Fruit fly (Drosophila melanogaster) whole organism, pupa: ENCODE results near the gene ash1.

ENCODE experiments used
- CG10348 ChIP-seq: fragments of 200-800 bp; sonication (Bioruptor generic); IDR thresholded peaks from 2 replicates; pipeline ENCODE4 v1.3.6; 2022; ENCODE audit warnings: missing biosample characterization, missing genetic modification characterization
- CG12605 ChIP-seq: fragments of 200-800 bp; sonication (Bioruptor generic); IDR thresholded peaks from 2 replicates; pipeline ENCODE4 v1.3.6; 2022; ENCODE audit warnings: missing biosample characterization, missing genetic modification characterization
- CG13204 ChIP-seq: fragments of 200-800 bp; sonication (Bioruptor generic); optimal IDR thresholded peaks from 2 replicates; lab custom pipeline; 2018; ENCODE audit warnings: missing biosample characterization, mild to moderate bottlenecking, missing genetic modification characterization, moderate library complexity
- CG14655 ChIP-seq: fragments of 200-800 bp; sonication (Bioruptor generic); optimal IDR thresholded peaks from 3 replicates; lab custom pipeline; 2017; ENCODE audit warnings: mild to moderate bottlenecking, missing biosample characterization, missing genetic modification reagents, missing genetic modification characterization
- CG15710 ChIP-seq: fragments of 200-800 bp; sonication (Bioruptor generic); optimal IDR thresholded peaks from 2 replicates; lab custom pipeline; 2018; ENCODE audit warnings: missing biosample characterization, mild to moderate bottlenecking, missing genetic modification characterization, moderate library complexity
- CG17806 ChIP-seq: fragments of 200-800 bp; sonication (Bioruptor generic); optimal IDR thresholded peaks from 2 replicates; lab custom pipeline; 2018; ENCODE audit warnings: missing biosample characterization, mild to moderate bottlenecking, missing genetic modification characterization, moderate library complexity
- CG32121 ChIP-seq: fragments of 200-800 bp; sonication (Bioruptor generic); IDR thresholded peaks from 2 replicates; pipeline ENCODE4 v1.3.6; 2022; ENCODE audit warnings: missing biosample characterization, missing genetic modification characterization
- CG34367 ChIP-seq: fragments of 200-800 bp; sonication (Bioruptor generic); optimal IDR thresholded peaks from 2 replicates; lab custom pipeline; 2018; ENCODE audit warnings: missing biosample characterization, mild to moderate bottlenecking, missing genetic modification characterization
- CG4496 ChIP-seq: fragments of 200-800 bp; sonication (Bioruptor generic); IDR thresholded peaks from 3 replicates; pipeline ENCODE4 v1.3.6; 2022; ENCODE audit warnings: missing biosample characterization, missing genetic modification characterization
- CG8159 ChIP-seq: fragments of 200-800 bp; sonication (Bioruptor generic); optimal IDR thresholded peaks from 3 replicates; lab custom pipeline; 2018; ENCODE audit warnings: missing biosample characterization, mild to moderate bottlenecking, missing genetic modification characterization, moderate library complexity
- CG8301 ChIP-seq: fragments of 200-800 bp; sonication (Bioruptor generic); optimal IDR thresholded peaks from 2 replicates; lab custom pipeline; 2018; ENCODE audit warnings: missing biosample characterization, mild to moderate bottlenecking, missing genetic modification characterization
- CG9948 ChIP-seq: fragments of 200-800 bp; sonication (Bioruptor generic); optimal IDR thresholded peaks from 2 replicates; lab custom pipeline; 2018; ENCODE audit warnings: missing biosample characterization, mild to moderate bottlenecking, missing genetic modification characterization, moderate library complexity
- D1 ChIP-seq: fragments of 200-800 bp; sonication (Bioruptor generic); optimal IDR thresholded peaks from 2 replicates; lab custom pipeline; 2018; ENCODE audit warnings: missing biosample characterization, mild to moderate bottlenecking, missing genetic modification characterization, moderate library complexity
- EcR ChIP-seq: fragments of 200-800 bp; sonication (Bioruptor generic); optimal IDR thresholded peaks from 3 replicates; lab custom pipeline; 2019; ENCODE audit warnings: missing biosample characterization, missing genetic modification characterization, mild to moderate bottlenecking, moderate library complexity, missing genetic modification reagents
- Ets98B ChIP-seq: fragments of 200-800 bp; sonication (Bioruptor generic); IDR thresholded peaks from 2 replicates; pipeline ENCODE4 v1.3.6; 2022; ENCODE audit warnings: missing biosample characterization, missing genetic modification characterization
- Pif1A ChIP-seq: fragments of 200-800 bp; sonication (Bioruptor generic); optimal IDR thresholded peaks from 3 replicates; lab custom pipeline; 2016; ENCODE audit warnings: missing biosample characterization, missing genetic modification characterization
- Pif1B ChIP-seq: fragments of 200-800 bp; sonication (Bioruptor generic); optimal IDR thresholded peaks from 3 replicates; lab custom pipeline; 2016; ENCODE audit warnings: missing biosample characterization, missing genetic modification characterization
- Snoo ChIP-seq: fragments of 200-800 bp; sonication (Bioruptor generic); optimal IDR thresholded peaks from 3 replicates; lab custom pipeline; 2017; ENCODE audit warnings: missing biosample characterization, mild to moderate bottlenecking, missing genetic modification characterization, inconsistent platforms
- fd96Ca ChIP-seq: fragments of 200-800 bp; sonication (Bioruptor generic); IDR thresholded peaks from 3 replicates; pipeline ENCODE4 v1.3.6; 2022; ENCODE audit warnings: missing biosample characterization, missing genetic modification characterization
- gl ChIP-seq: fragments of 200-800 bp; sonication (Bioruptor generic); optimal IDR thresholded peaks from 2 replicates; lab custom pipeline; 2018; ENCODE audit warnings: missing biosample characterization, mild to moderate bottlenecking, missing genetic modification characterization
- rn ChIP-seq: fragments of 200-800 bp; sonication (Bioruptor generic); IDR thresholded peaks from 2 replicates; pipeline ENCODE4 v1.3.6; 2022; ENCODE audit warnings: missing biosample characterization, missing genetic modification characterization

Gene ash1

dm6 chr3L:19618072-19618958, 19.8 kb upstream of the ash1 start, which contains the start of gene asf1:
Gene asf1 (plus strand): TSS chr3L:19618894.
- 0 out of 3 replicates have a peak, but pooled peaks have one; percentile 12 for TF ChIP-seq CG4496 (GFP tag; lab: Robert Waterston, UW)
- peak; percentile 31; the same call in 1 of the 2 replicates for TF ChIP-seq CG32121 (GFP tag; lab: Robert Waterston, UW)
- TF ChIP-seq CG14655 (GFP tag; lab: Kevin White, UChicago): no peak
- TF ChIP-seq CG13204 (GFP tag; lab: Kevin White, UChicago): no peak
- TF ChIP-seq, all 21 proteins: peak for 2

- TF ChIP-seq CG17806 (tag; lab: Kevin White, UChicago) (peak; percentile 99), CG9948 (tag; lab: Kevin White, UChicago) (peak; percentile 99), CG14655 (GFP tag; lab: Kevin White, UChicago) (peak; percentile 99), rn (peak; percentile 95), D1 (tag; lab: Kevin White, UChicago) (no peak), Snoo (tag; lab: Kevin White, UChicago) (peak; percentile 99), CG8301 (tag; lab: Kevin White, UChicago) (peak; percentile 97), EcR (GFP tag; lab: Kevin White, UChicago) (no peak), CG8159 (peak; percentile 99), CG4496 (GFP tag; lab: Robert Waterston, UW) (peak; percentile 98), CG13204 (GFP tag; lab: Kevin White, UChicago) (no peak), CG12605 (GFP tag; lab: Robert Waterston, UW) (no peak; the same call in none of the 2 replicates), CG34367 (tag; lab: Kevin White, UChicago) (peak; percentile 96), Pif1B (GFP tag; lab: Kevin White, UChicago) (peak; percentile 99), Pif1A (GFP tag; lab: Kevin White, UChicago) (peak; percentile 99), CG10348 (GFP tag; lab: Robert Waterston, UW) (peak; percentile 95), CG32121 (GFP tag; lab: Robert Waterston, UW) (peak; percentile 98), fd96Ca (GFP tag; lab: Robert Waterston, UW) (peak; percentile 98), gl (tag; lab: Kevin White, UChicago) (peak; percentile 94), CG15710 (peak; percentile 99), Ets98B (GFP tag; lab: Robert Waterston, UW) (peak; percentile 96)
Measured at dm6 chr3L:19612172-19612571, 13.6 kb upstream of the ash1 start, which contains the start of the genes Lon and PIG-F. Gene Lon (minus strand): TSS chr3L:19612199. Gene PIG-F (plus strand): TSS chr3L:19612455.

DNA sequence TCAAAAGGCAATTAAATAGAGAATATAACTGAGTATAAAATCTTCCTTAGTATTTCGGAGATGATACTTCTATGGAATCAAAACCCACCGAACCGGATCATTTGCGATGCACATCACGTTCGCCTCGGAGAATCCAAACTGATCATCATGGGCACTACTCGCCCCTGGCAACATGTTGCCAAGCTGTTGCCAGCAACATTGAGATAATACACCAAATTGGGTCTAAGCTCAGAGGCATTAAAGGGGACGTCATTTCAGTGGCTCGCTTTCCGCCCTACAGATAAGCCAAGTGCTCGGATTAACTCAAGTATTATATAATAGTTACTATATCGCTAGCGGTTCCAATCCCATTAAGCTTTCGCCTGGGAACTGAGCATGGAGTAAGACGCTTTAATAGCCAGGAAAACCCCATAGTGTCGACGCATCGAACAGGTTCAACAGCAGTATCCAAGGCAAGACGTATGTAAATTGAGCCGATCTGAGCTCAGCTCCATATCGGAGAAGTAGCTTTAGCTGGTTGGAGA, 7.5 kb upstream of the ash1 start, which contains the start of the genes lush and CG9372:
Gene lush (minus strand): TSS at position 117 of the 524 bp plus-strand sequence.
Gene CG9372 (plus strand): TSS at position 235 of the 524 bp plus-strand sequence.
- no peak for TF ChIP-seq CG32121 (GFP tag; lab: Robert Waterston, UW)
- TF ChIP-seq CG13204 (GFP tag; lab: Kevin White, UChicago): no peak
- no peak for TF ChIP-seq CG34367 (tag; lab: Kevin White, UChicago)
- no peak for TF ChIP-seq CG17806 (tag; lab: Kevin White, UChicago)
- TF ChIP-seq CG15710: no peak
- TF ChIP-seq CG14655 (GFP tag; lab: Kevin White, UChicago): no peak
- TF ChIP-seq Ets98B (GFP tag; lab: Robert Waterston, UW): no peak
- no peak for TF ChIP-seq CG4496 (GFP tag; lab: Robert Waterston, UW)
- no peak for TF ChIP-seq gl (tag; lab: Kevin White, UChicago)
- TF ChIP-seq CG12605 (GFP tag; lab: Robert Waterston, UW): no peak
- TF ChIP-seq Pif1A (GFP tag; lab: Kevin White, UChicago): no peak
- TF ChIP-seq D1 (tag; lab: Kevin White, UChicago): no peak
- TF ChIP-seq CG8301 (tag; lab: Kevin White, UChicago): no peak
- TF ChIP-seq Pif1B (GFP tag; lab: Kevin White, UChicago): no peak
- no peak for TF ChIP-seq CG9948 (tag; lab: Kevin White, UChicago)

dm6 chr3L:19601413-19601812, 2.9 kb upstream of the ash1 start, which contains the start of gene CG9368:
Gene CG9368 (plus strand): TSS chr3L:19601633.
- no peak for TF ChIP-seq Snoo (tag; lab: Kevin White, UChicago)
- no peak for TF ChIP-seq Ets98B (GFP tag; lab: Robert Waterston, UW)
- no peak for TF ChIP-seq fd96Ca (GFP tag; lab: Robert Waterston, UW)
- TF ChIP-seq CG4496 (GFP tag; lab: Robert Waterston, UW): no peak
- no peak for TF ChIP-seq Pif1A (GFP tag; lab: Kevin White, UChicago)
- TF ChIP-seq CG15710: no peak
- no peak for TF ChIP-seq CG8159
- TF ChIP-seq CG14655 (GFP tag; lab: Kevin White, UChicago): no peak
- TF ChIP-seq gl (tag; lab: Kevin White, UChicago): no peak
- TF ChIP-seq CG10348 (GFP tag; lab: Robert Waterston, UW): no peak
- no peak for TF ChIP-seq EcR (GFP tag; lab: Kevin White, UChicago)
- TF ChIP-seq CG32121 (GFP tag; lab: Robert Waterston, UW): no peak
- no peak for TF ChIP-seq rn
- TF ChIP-seq CG17806 (tag; lab: Kevin White, UChicago): no peak
- no peak for TF ChIP-seq Pif1B (GFP tag; lab: Kevin White, UChicago)
- TF ChIP-seq CG9948 (tag; lab: Kevin White, UChicago): no peak
- no peak for TF ChIP-seq CG34367 (tag; lab: Kevin White, UChicago)
